Worm (Caenorhabditis elegans): ENCODE data around the gene T04A8.7.

Gene T04A8.7

ce11 chrIII:4668073-4668472 is 27.1 kb upstream of the T04A8.7 start:
- TF ChIP-seq ceh-39 (tag; optimal IDR thresholded peaks at IDR 0.05) (no peak), cnd-1 (tag; optimal IDR thresholded peaks at IDR 0.05) (no peak), sem-2 (GFP tag; optimal IDR thresholded peaks at IDR 0.05) (no peak), elt-1 (tag; optimal IDR thresholded peaks at IDR 0.05; ENCODE audit: borderline replicate concordance, insufficient read depth) (no peak), nhr-12 (tag; optimal IDR thresholded peaks at IDR 0.05) (no peak), bed-3 (GFP tag; optimal IDR thresholded peaks at IDR 0.05) (no peak), zip-8 (tag; optimal IDR thresholded peaks at IDR 0.05) (no peak), lin-32 (GFP tag; optimal IDR thresholded peaks at IDR 0.05) (no peak), elt-3 (tag; optimal IDR thresholded peaks at IDR 0.05) (no peak), drap-1 (GFP tag; optimal IDR thresholded peaks at IDR 0.05) (no peak), mep-1 (tag; optimal IDR thresholded peaks at IDR 0.05) (no peak), ham-2 (GFP tag; optimal IDR thresholded peaks at IDR 0.05) (no peak), pha-4 (tag; optimal IDR thresholded peaks at IDR 0.05) (no peak), mab-5 (tag; optimal IDR thresholded peaks at IDR 0.05) (no peak), lsy-2 (tag; optimal IDR thresholded peaks at IDR 0.05) (no peak), mls-2 (tag; optimal IDR thresholded peaks at IDR 0.05) (no peak), lin-13 (tag; optimal IDR thresholded peaks at IDR 0.05) (no peak), ceh-43 (GFP tag; optimal IDR thresholded peaks at IDR 0.05) (no peak), hlh-1 (tag; optimal IDR thresholded peaks at IDR 0.05) (no peak), nhr-237 (tag; optimal IDR thresholded peaks at IDR 0.05) (no peak)

ce11 chrIII:4671491-4671890 is 23.7 kb upstream of the T04A8.7 start, which contains the start of gene T23F11.11:
Gene T23F11.11 (minus strand): TSS chrIII:4671591.
- TF ChIP-seq unc-39 (tag; optimal IDR thresholded peaks at IDR 0.05) (no peak), cnd-1 (tag; optimal IDR thresholded peaks at IDR 0.05) (no peak), nhr-237 (tag; optimal IDR thresholded peaks at IDR 0.05) (no peak), mab-5 (tag; optimal IDR thresholded peaks at IDR 0.05) (no peak), pha-4 (tag; optimal IDR thresholded peaks at IDR 0.05) (no peak), nhr-2 (tag; optimal IDR thresholded peaks at IDR 0.05) (no peak), bed-3 (GFP tag; optimal IDR thresholded peaks at IDR 0.05) (no peak), ham-2 (GFP tag; optimal IDR thresholded peaks at IDR 0.05) (no peak), lin-32 (GFP tag; optimal IDR thresholded peaks at IDR 0.05) (no peak), ztf-11 (tag; optimal IDR thresholded peaks at IDR 0.05) (no peak), mep-1 (tag; optimal IDR thresholded peaks at IDR 0.05) (no peak), unc-120 (tag; optimal IDR thresholded peaks at IDR 0.05; ENCODE audit: poor library complexity, severe bottlenecking) (no peak), drap-1 (GFP tag; optimal IDR thresholded peaks at IDR 0.05) (no peak), elt-3 (tag; optimal IDR thresholded peaks at IDR 0.05) (no peak), nhr-28 (tag; optimal IDR thresholded peaks at IDR 0.05) (no peak)

- TF ChIP-seq lin-13 (tag; optimal IDR thresholded peaks at IDR 0.05): no peak
- no peak for TF ChIP-seq ces-1 (GFP tag; optimal IDR thresholded peaks at IDR 0.05)
- TF ChIP-seq pha-4 (tag; optimal IDR thresholded peaks at IDR 0.05): no peak
- no peak for TF ChIP-seq unc-62 (GFP tag; optimal IDR thresholded peaks at IDR 0.05)
- no peak for TF ChIP-seq tbx-8 (GFP tag; optimal IDR thresholded peaks at IDR 0.05)
- no peak for TF ChIP-seq blmp-1 (tag; optimal IDR thresholded peaks at IDR 0.05)
- no peak for TF ChIP-seq nhr-237 (tag; optimal IDR thresholded peaks at IDR 0.05)
- no peak for TF ChIP-seq mls-2 (tag; optimal IDR thresholded peaks at IDR 0.05)
- TF ChIP-seq nhr-12 (tag; optimal IDR thresholded peaks at IDR 0.05): no peak
- TF ChIP-seq ceh-83 (GFP tag; optimal IDR thresholded peaks at IDR 0.05): no peak
- no peak for TF ChIP-seq unc-39 (tag; optimal IDR thresholded peaks at IDR 0.05)
- no peak for TF ChIP-seq elt-3 (tag; optimal IDR thresholded peaks at IDR 0.05)
- TF ChIP-seq mep-1 (tag; optimal IDR thresholded peaks at IDR 0.05): no peak
- no peak for TF ChIP-seq sem-2 (GFP tag; optimal IDR thresholded peaks at IDR 0.05)
- no peak for TF ChIP-seq ceh-39 (tag; optimal IDR thresholded peaks at IDR 0.05)
- no peak for TF ChIP-seq snpc-4 (tag; optimal IDR thresholded peaks at IDR 0.05)
- TF ChIP-seq nhr-76 (tag; optimal IDR thresholded peaks at IDR 0.05): no peak
- no peak for TF ChIP-seq flh-1 (GFP tag; optimal IDR thresholded peaks at IDR 0.05)
- TF ChIP-seq lsy-2 (tag; optimal IDR thresholded peaks at IDR 0.05): no peak
- no peak for TF ChIP-seq ztf-11 (tag; optimal IDR thresholded peaks at IDR 0.05)
Measured at ce11 chrIII:4671949-4672348, 23.2 kb upstream of the T04A8.7 start, which contains the start of gene srg-13. Gene srg-13 (plus strand): TSS chrIII:4672249.

- TF ChIP-seq nhr-12 (tag; optimal IDR thresholded peaks at IDR 0.05) (no peak), ham-2 (GFP tag; optimal IDR thresholded peaks at IDR 0.05) (no peak), snpc-4 (tag; optimal IDR thresholded peaks at IDR 0.05) (no peak), flh-1 (GFP tag; optimal IDR thresholded peaks at IDR 0.05) (no peak), ces-1 (GFP tag; optimal IDR thresholded peaks at IDR 0.05) (no peak), mab-5 (tag; optimal IDR thresholded peaks at IDR 0.05) (no peak), nhr-237 (tag; optimal IDR thresholded peaks at IDR 0.05) (no peak), elt-3 (tag; optimal IDR thresholded peaks at IDR 0.05) (no peak), sptf-1 (tag; optimal IDR thresholded peaks at IDR 0.05) (no peak), ceh-43 (GFP tag; optimal IDR thresholded peaks at IDR 0.05) (no peak), drap-1 (GFP tag; optimal IDR thresholded peaks at IDR 0.05) (no peak)
Measured at ce11 chrIII:4677466-4677865, 17.7 kb upstream of the T04A8.7 start, which contains the start of gene srg-10. Gene srg-10 (plus strand): TSS chrIII:4677766.

Measured in whole organism, mixed stage, embryonic.